Worm (Caenorhabditis elegans): ENCODE data around the gene str-116.

DNA sequence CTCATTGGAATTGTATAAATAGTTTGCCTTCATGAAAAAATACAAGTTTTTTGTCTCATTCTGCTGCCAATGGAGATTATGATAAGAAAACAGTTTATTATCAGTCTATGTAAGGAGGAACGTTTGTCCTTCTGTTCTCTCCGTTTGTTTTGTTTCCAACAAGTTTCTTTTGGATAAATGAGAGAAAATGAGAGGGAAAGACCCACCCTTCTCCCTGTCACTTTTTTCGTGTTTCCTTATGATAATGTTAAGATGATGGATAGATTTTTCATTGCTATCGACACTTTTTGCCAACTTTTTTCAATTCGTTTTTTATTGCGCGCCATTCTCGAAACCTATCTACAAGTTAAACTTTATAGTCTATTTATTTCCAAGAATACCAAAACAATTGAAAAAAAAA is 35.6 kb upstream of the str-116 start:
- TF ChIP-seq T22C8.4 (GFP tag; IDR thresholded peaks at IDR 0.05) (no peak), ztf-23 (GFP tag; IDR thresholded peaks at IDR 0.05) (no peak)
